Worm (Caenorhabditis elegans) whole organism, young adult: ENCODE measurements around the gene Y17G7B.12.

Source experiments
- B0261.1 ChIP-seq: sonication (generic microtip); optimal IDR thresholded peaks from 2 replicates; lab custom pipeline; 2016; ENCODE audit warnings: mild to moderate bottlenecking, missing genetic modification characterization, moderate library complexity, missing compliant biosample characterization
- Y95B8A.8 ChIP-seq: fragments of 200-800 bp; sonication (Bioruptor generic); IDR thresholded peaks from 2 replicates; pipeline ENCODE4 v1.3.6; 2022; ENCODE audit warnings: missing genetic modification reagents, missing genetic modification characterization, missing compliant biosample characterization
- akir-1 ChIP-seq: fragments of 200-800 bp; sonication (Bioruptor generic); optimal IDR thresholded peaks from 2 replicates; lab custom pipeline; 2018; ENCODE audit warnings: mild to moderate bottlenecking, missing genetic modification characterization, moderate library complexity, missing compliant biosample characterization
- ama-1 ChIP-seq, 3 experiments: fragments of 150-350 bp in 1 of 3; sonication (generic microtip) in 2 of 3; optimal IDR thresholded peaks; 2 replicates each; lab custom pipeline; 2014 to 2018; ENCODE audit warnings: missing biosample characterization in 2 of 3, missing genetic modification characterization in 2 of 3, missing genetic modification reagents in 2 of 3
- ceh-100 ChIP-seq: fragments of 200-800 bp; sonication (Bioruptor generic); IDR thresholded peaks from 2 replicates; pipeline ENCODE4 v1.3.6; 2022; ENCODE audit warnings: missing genetic modification reagents, missing genetic modification characterization, missing compliant biosample characterization
- die-1 ChIP-seq: sonication (generic microtip); optimal IDR thresholded peaks from 2 replicates; lab custom pipeline; 2016; ENCODE audit warnings: missing genotype, mild to moderate bottlenecking, missing genetic modification characterization, missing compliant biosample characterization
- lir-1 ChIP-seq: fragments of 200-800 bp; sonication (Bioruptor generic); conservative IDR thresholded peaks from 2 replicates; pipeline ENCODE4 v1.3.6; 2022; ENCODE audit warnings: missing genetic modification reagents, missing genetic modification characterization, missing compliant biosample characterization
- madf-3 ChIP-seq: fragments of 200-800 bp; sonication (Bioruptor generic); IDR thresholded peaks from 2 replicates; pipeline ENCODE4 v1.3.6; 2022; ENCODE audit warnings: missing genetic modification reagents, missing genetic modification characterization, missing compliant biosample characterization
- nhr-90 ChIP-seq: sonication (generic microtip); optimal IDR thresholded peaks from 2 replicates; lab custom pipeline; 2016; ENCODE audit warnings: missing genotype, mild to moderate bottlenecking, missing genetic modification characterization, missing compliant biosample characterization
- tlf-1 ChIP-seq: fragments of 200-800 bp; sonication (Bioruptor generic); optimal IDR thresholded peaks from 2 replicates; lab custom pipeline; 2018; ENCODE audit warnings: mild to moderate bottlenecking, missing genetic modification characterization, missing compliant biosample characterization
- unc-130 ChIP-seq: sonication (generic microtip); optimal IDR thresholded peaks from 2 replicates; lab custom pipeline; 2016; ENCODE audit warnings: missing genetic modification reagents, missing genetic modification characterization, missing compliant biosample characterization

DNA sequence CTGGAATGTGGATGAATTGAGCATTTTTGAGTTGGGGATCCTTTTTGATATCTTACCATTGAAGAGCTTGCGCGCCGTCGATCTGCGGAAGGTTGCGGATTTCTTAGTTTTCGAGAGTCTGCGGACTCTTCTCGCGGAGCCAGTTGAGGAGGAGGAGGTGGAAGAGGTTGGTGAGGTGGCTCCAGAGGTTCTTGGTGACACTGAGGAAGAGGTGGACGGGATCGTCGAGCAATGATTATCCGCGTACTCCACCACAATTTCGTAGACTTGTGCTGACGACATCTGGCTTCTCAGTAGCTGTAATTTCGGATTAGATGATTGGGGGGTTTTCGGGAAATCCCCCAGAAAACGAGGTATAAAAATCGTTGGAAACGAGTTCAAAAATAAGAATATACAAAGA lies 46.3 kb upstream of the Y17G7B.12 start, which contains the start of gene Y17G7B.21:
- TF ChIP-seq ama-1 (optimal IDR thresholded peaks at IDR 0.05; lab: Kevin White, UChicago) (no peak), ama-1 (GFP tag; optimal IDR thresholded peaks at IDR 0.05; lab: Kevin White, UChicago) (no peak), B0261.1 (tag; lab: Kevin White, UChicago) (no peak), madf-3 (GFP tag; lab: Robert Waterston, UW) (0 out of 2 replicates have a peak, but pooled peaks have one; percentile 68), nhr-90 (tag; lab: Kevin White, UChicago) (no peak), ceh-100 (GFP tag; lab: Robert Waterston, UW) (peak; percentile 46; the same call in 1 of the 2 replicates), tlf-1 (GFP tag; lab: Kevin White, UChicago) (no peak), akir-1 (no peak), lir-1 (GFP tag; lab: Robert Waterston, UW) (no peak), Y95B8A.8 (no peak), die-1 (tag; lab: Kevin White, UChicago) (no peak), unc-130 (GFP tag; lab: Kevin White, UChicago) (peak; percentile 35)
